Fruit fly (Drosophila melanogaster): ENCODE results near the gene Ube4A.

dm6 chr2L:6657969-6658748 is at the start of gene Ube4A, which contains the start of gene CG31636:
- no peak for TF ChIP-seq CrebA (GFP tag; optimal IDR thresholded peaks at IDR 0.05; ENCODE audit: borderline replicate concordance)
- TF ChIP-seq tai (GFP tag; optimal IDR thresholded peaks at IDR 0.05) = no peak
- no peak for TF ChIP-seq Rel (GFP tag; optimal IDR thresholded peaks at IDR 0.05)
- TF ChIP-seq Rel (tag; optimal IDR thresholded peaks at IDR 0.05) = peak; percentile 51
- no peak for TF ChIP-seq usp (GFP tag; optimal IDR thresholded peaks at IDR 0.05)

Data from whole organism, wandering third instar larva.